Worm (Caenorhabditis elegans): ENCODE results near the gene pir-1.

The pir-1 gene

ce11 chrII:9227134-9227533, 50.0 kb downstream of the pir-1 start, which contains the start of gene abu-14:
abu-14 (minus strand) TSS chrII:9227214.
- no peak for TF ChIP-seq sem-2 (GFP tag; optimal IDR thresholded peaks at IDR 0.05)

Data from whole organism, mixed stage, embryonic.